1 fruit fly cellular context compared by ENCODE assay signal in the genomic region with DNA sequence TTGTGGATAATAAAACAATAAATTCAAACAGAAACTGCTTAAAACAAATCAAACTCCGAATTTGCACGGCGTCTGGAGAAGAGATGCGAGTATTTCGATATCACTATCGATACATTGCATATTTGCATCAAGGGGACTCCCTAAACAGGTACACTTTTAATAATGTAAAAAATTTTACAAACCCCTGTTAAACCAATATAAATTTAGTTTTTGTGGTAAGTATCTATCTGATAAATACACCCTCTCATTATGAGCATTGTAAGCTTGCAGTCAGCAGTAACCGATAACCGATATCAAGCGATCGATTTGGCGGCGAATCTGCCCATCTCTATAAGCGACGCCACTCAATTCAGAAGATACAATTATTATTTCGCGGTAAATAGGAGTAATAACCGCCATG.
TF ChIP-seq lines count a peak whose summit lies in the region.

TSS of gene Bub3 (minus strand) at position 89 of the 400 bp plus-strand sequence.
TSS of gene Cap-D2 (plus strand) at position 319 of the 400 bp plus-strand sequence.

TF ChIP-seq in whole organism, embryonic, 481 proteins besides CTCF, POLR2A, EP300 and RAD21 (continued from another document):
- TF ChIP-seq sim (GFP tag; IDR thresholded peaks at IDR 0.05; lab: Robert Waterston, UW) (no peak), Hr3 (GFP tag; optimal IDR thresholded peaks at IDR 0.05; lab: Kevin White, UChicago) (peak; percentile 59), otp (GFP tag; IDR thresholded peaks at IDR 0.05; lab: Robert Waterston, UW) (0 out of 3 replicates have a peak, but pooled peaks have one; percentile 60), Atf6 (GFP tag; IDR thresholded peaks at IDR 0.05; lab: Robert Waterston, UW) (peak; percentile 76), CG3163 (GFP tag; optimal IDR thresholded peaks at IDR 0.05; lab: Kevin White, UChicago) (peak; percentile 44), CG14965 (GFP tag; optimal IDR thresholded peaks at IDR 0.05; lab: Kevin White, UChicago; ENCODE audit: borderline replicate concordance) (no peak), CG32767 (GFP tag; IDR thresholded peaks at IDR 0.05; lab: Robert Waterston, UW) (peak; percentile 26; the same call in 1 of the 2 replicates), CG18619 (GFP tag; optimal IDR thresholded peaks at IDR 0.05; lab: Kevin White, UChicago) (peak; percentile 44), Deaf1 (tag; optimal IDR thresholded peaks at IDR 0.05; lab: Kevin White, UChicago) (no peak), CG12769 (tag; optimal IDR thresholded peaks at IDR 0.05; lab: Kevin White, UChicago) (no peak), amos (GFP tag; IDR thresholded peaks at IDR 0.05; lab: Robert Waterston, UW; ENCODE audit: partially characterized antibody) (peak; percentile 70), sens (GFP tag; lab: Kevin White, UChicago) (peak; percentile 98), CG8281 (tag; optimal IDR thresholded peaks at IDR 0.05; lab: Kevin White, UChicago) (no peak), slbo (GFP tag; IDR thresholded peaks at IDR 0.05; lab: Robert Waterston, UW) (peak; percentile 81), CG11504 (tag; optimal IDR thresholded peaks at IDR 0.05; lab: Kevin White, UChicago) (no peak), ase (GFP tag; IDR thresholded peaks at IDR 0.05; lab: Robert Waterston, UW) (peak; percentile 66), CG7987 (GFP tag; optimal IDR thresholded peaks at IDR 0.05; lab: Kevin White, UChicago) (peak; percentile 13), CG6813 (GFP tag; optimal IDR thresholded peaks at IDR 0.05; lab: Kevin White, UChicago) (no peak), HmgZ (tag; optimal IDR thresholded peaks at IDR 0.05; lab: Kevin White, UChicago) (peak; percentile 68), ATbp (GFP tag; optimal IDR thresholded peaks at IDR 0.05; lab: Kevin White, UChicago) (no peak), CG6765 (GFP tag; optimal IDR thresholded peaks at IDR 0.05; lab: Kevin White, UChicago) (peak; percentile 7), CG9876 (GFP tag; optimal IDR thresholded peaks at IDR 0.05; lab: Kevin White, UChicago) (peak; percentile 56), HmgD (GFP tag; optimal IDR thresholded peaks at IDR 0.05; lab: Kevin White, UChicago) (no peak), HLH54F (GFP tag; optimal IDR thresholded peaks at IDR 0.05; lab: Kevin White, UChicago) (peak; percentile 72), stwl (tag; optimal IDR thresholded peaks at IDR 0.05; lab: Kevin White, UChicago) (peak; percentile 71), jigr1 (GFP tag; IDR thresholded peaks at IDR 0.05; lab: Robert Waterston, UW) (no peak), Bdp1 (GFP tag; optimal IDR thresholded peaks at IDR 0.05; lab: Kevin White, UChicago) (peak; percentile 58), repo (GFP tag; optimal IDR thresholded peaks at IDR 0.05; lab: Kevin White, UChicago) (peak; percentile 73), gcm2 (GFP tag; optimal IDR thresholded peaks at IDR 0.05; lab: Kevin White, UChicago) (peak; percentile 38), lov (optimal IDR thresholded peaks at IDR 0.05; lab: Kevin White, UChicago) (no peak), lov (GFP tag; IDR thresholded peaks at IDR 0.05; lab: Robert Waterston, UW) (0 out of 3 replicates have a peak, but pooled peaks have one; percentile 43), yki (optimal IDR thresholded peaks at IDR 0.05; lab: Kevin White, UChicago) (no peak), run (tag; optimal IDR thresholded peaks at IDR 0.05; lab: Kevin White, UChicago) (no peak), Doc3 (GFP tag; IDR thresholded peaks at IDR 0.05; lab: Robert Waterston, UW; ENCODE audit: partially characterized antibody) (peak; percentile 86), nom (GFP tag; optimal IDR thresholded peaks at IDR 0.05; lab: Kevin White, UChicago) (no peak), CG30403 (GFP tag; optimal IDR thresholded peaks at IDR 0.05; lab: Kevin White, UChicago) (peak; percentile 77)
